Worm (Caenorhabditis elegans) whole organism, dauer: ENCODE measurements around the gene isy-1.

Source experiments
- unc-62 ChIP-seq: sonication (generic microtip); optimal IDR thresholded peaks from 2 replicates; lab custom pipeline; 2017; ENCODE audit warnings: missing biosample characterization, missing genetic modification reagents, missing genetic modification characterization

The isy-1 gene

ce11 chrV:10965501-10965900 lies 35.0 kb downstream of the isy-1 start, which contains the start of the genes ctf-4 and eef-1G:
TSS of gene ctf-4 (minus strand) at chrV:10965539.
TSS of gene eef-1G (plus strand) at chrV:10965719.
- no peak for TF ChIP-seq unc-62

ce11 chrV:10961448-10961870 lies 39.0 kb downstream of the isy-1 start:
- TF ChIP-seq unc-62 = no peak

ce11 chrV:10960544-10960943 lies 40.0 kb downstream of the isy-1 start, which contains the start of gene vps-36:
TSS of gene vps-36 (minus strand) at chrV:10960669.
- no peak for TF ChIP-seq unc-62

- TF ChIP-seq unc-62 = no peak
Measured at ce11 chrV:10958322-10958900, 42.1 kb downstream of the isy-1 start, which contains the start of gene pigt-1. TSS of gene pigt-1 (minus strand) at chrV:10958821.

- no peak for TF ChIP-seq unc-62
Measured at ce11 chrV:10955681-10956476, 44.6 kb downstream of the isy-1 start, which contains the start of gene F17C11.13. TSS of gene F17C11.13 (plus strand) at chrV:10955923.

- TF ChIP-seq unc-62 = no peak
Measured at ce11 chrV:10954832-10955231, 45.7 kb downstream of the isy-1 start, which contains the start of gene F17C11.6. TSS of gene F17C11.6 (plus strand) at chrV:10955121.

- no peak for TF ChIP-seq unc-62
Measured at ce11 chrV:10954334-10954733, 46.2 kb downstream of the isy-1 start, which contains the start of gene clec-221. TSS of gene clec-221 (minus strand) at chrV:10954434.

ce11 chrV:10953471-10954155 lies 46.9 kb downstream of the isy-1 start:
- no peak for TF ChIP-seq unc-62

- no peak for TF ChIP-seq unc-62
Measured at ce11 chrV:10951655-10952278, 48.7 kb downstream of the isy-1 start, which contains the start of gene F17C11.4. TSS of gene F17C11.4 (plus strand) at chrV:10951860.
